Worm (Caenorhabditis elegans): ENCODE results near the gene T15B7.1.
A peak's percentile ranks its signal among the peaks of the same experiment; 100 is the strongest.

- TF ChIP-seq fos-1 (tag; optimal IDR thresholded peaks at IDR 0.05) = no peak
- no peak for TF ChIP-seq snpc-4 (tag; optimal IDR thresholded peaks at IDR 0.05)
- no peak for TF ChIP-seq mdl-1 (tag; optimal IDR thresholded peaks at IDR 0.05)
- TF ChIP-seq ceh-8 (GFP tag; optimal IDR thresholded peaks at IDR 0.05) = peak; percentile 45
- no peak for TF ChIP-seq nhr-76 (tag; optimal IDR thresholded peaks at IDR 0.05)
- TF ChIP-seq nhr-11 (tag; optimal IDR thresholded peaks at IDR 0.05) = no peak
Observed at ce11 chrV:6830075-6830474, 12.5 kb upstream of the T15B7.1 start.

Measured in whole organism, L1 larva.